Worm (Caenorhabditis elegans): ENCODE measurements around the gene ZK1236.1.

Gene ZK1236.1

ce11 chrIII:8400478-8400877 is 28.6 kb upstream of the ZK1236.1 start:
- TF ChIP-seq aly-1 (tag; optimal IDR thresholded peaks at IDR 0.05), result no peak
- no peak for TF ChIP-seq hmbx-1 (tag; optimal IDR thresholded peaks at IDR 0.05)
- no peak for TF ChIP-seq ama-1 (optimal IDR thresholded peaks at IDR 0.05)
- TF ChIP-seq tra-4 (tag; optimal IDR thresholded peaks at IDR 0.05), result no peak
- TF ChIP-seq tbx-11 (GFP tag; IDR thresholded peaks at IDR 0.05), result no peak
- no peak for TF ChIP-seq tbx-37 (GFP tag; conservative IDR thresholded peaks at IDR 0.05)
- TF ChIP-seq ceh-36 (tag; optimal IDR thresholded peaks at IDR 0.05), result no peak
- no peak for TF ChIP-seq sea-1 (GFP tag; conservative IDR thresholded peaks at IDR 0.05)
- TF ChIP-seq flt-1 (GFP tag; IDR thresholded peaks at IDR 0.05), result no peak
- TF ChIP-seq F13C5.2 (tag; optimal IDR thresholded peaks at IDR 0.05), result no peak
- no peak for TF ChIP-seq B0310.2 (tag; optimal IDR thresholded peaks at IDR 0.05)
- no peak for TF ChIP-seq hnd-1 (tag; optimal IDR thresholded peaks at IDR 0.05)
- no peak for TF ChIP-seq ets-7 (tag; optimal IDR thresholded peaks at IDR 0.05)
- no peak for TF ChIP-seq hmg-4 (GFP tag; optimal IDR thresholded peaks at IDR 0.05)
- no peak for TF ChIP-seq ceh-13 (GFP tag; optimal IDR thresholded peaks at IDR 0.05)
- no peak for TF ChIP-seq pes-1 (GFP tag; IDR thresholded peaks at IDR 0.05)
- TF ChIP-seq scrt-1 (GFP tag; IDR thresholded peaks at IDR 0.05), result no peak

- TF ChIP-seq scrt-1 (GFP tag; IDR thresholded peaks at IDR 0.05) (no peak), flt-1 (GFP tag; IDR thresholded peaks at IDR 0.05) (no peak), tra-4 (tag; optimal IDR thresholded peaks at IDR 0.05) (no peak), F13C5.2 (tag; optimal IDR thresholded peaks at IDR 0.05) (no peak), ets-7 (tag; optimal IDR thresholded peaks at IDR 0.05) (no peak), ceh-36 (tag; optimal IDR thresholded peaks at IDR 0.05) (no peak), ceh-13 (GFP tag; optimal IDR thresholded peaks at IDR 0.05) (no peak), hmbx-1 (tag; optimal IDR thresholded peaks at IDR 0.05) (no peak), aly-1 (tag; optimal IDR thresholded peaks at IDR 0.05) (no peak), sea-1 (GFP tag; conservative IDR thresholded peaks at IDR 0.05) (no peak)
Measured at ce11 chrIII:8401887-8402286, 27.2 kb upstream of the ZK1236.1 start, which contains the start of gene lap-1. Gene lap-1, minus strand, starts transcription at chrIII:8401928.

- no peak for TF ChIP-seq ets-7 (tag; optimal IDR thresholded peaks at IDR 0.05)
- no peak for TF ChIP-seq aly-1 (tag; optimal IDR thresholded peaks at IDR 0.05)
- TF ChIP-seq hmg-4 (GFP tag; optimal IDR thresholded peaks at IDR 0.05), result no peak
- TF ChIP-seq F13C5.2 (tag; optimal IDR thresholded peaks at IDR 0.05), result no peak
- TF ChIP-seq ceh-36 (tag; optimal IDR thresholded peaks at IDR 0.05), result no peak
- no peak for TF ChIP-seq flt-1 (GFP tag; IDR thresholded peaks at IDR 0.05)
- no peak for TF ChIP-seq ceh-13 (GFP tag; optimal IDR thresholded peaks at IDR 0.05)
- TF ChIP-seq sea-1 (GFP tag; conservative IDR thresholded peaks at IDR 0.05), result no peak
- no peak for TF ChIP-seq tra-4 (tag; optimal IDR thresholded peaks at IDR 0.05)
- TF ChIP-seq tbx-37 (GFP tag; conservative IDR thresholded peaks at IDR 0.05), result no peak
- no peak for TF ChIP-seq tbx-11 (GFP tag; IDR thresholded peaks at IDR 0.05)
Measured at ce11 chrIII:8402633-8403032, 26.5 kb upstream of the ZK1236.1 start.

- TF ChIP-seq flt-1 (GFP tag; IDR thresholded peaks at IDR 0.05) (no peak), hmg-4 (GFP tag; optimal IDR thresholded peaks at IDR 0.05) (no peak), sea-1 (GFP tag; conservative IDR thresholded peaks at IDR 0.05) (no peak)
Measured at ce11 chrIII:8403507-8403906, 25.6 kb upstream of the ZK1236.1 start, which contains the start of gene cutc-1. Gene cutc-1, minus strand, starts transcription at chrIII:8403607.

- TF ChIP-seq hmg-4 (GFP tag; optimal IDR thresholded peaks at IDR 0.05), result no peak
- TF ChIP-seq flt-1 (GFP tag; IDR thresholded peaks at IDR 0.05), result no peak
- no peak for TF ChIP-seq ama-1 (optimal IDR thresholded peaks at IDR 0.05)
- no peak for TF ChIP-seq aly-1 (tag; optimal IDR thresholded peaks at IDR 0.05)
- TF ChIP-seq pes-1 (GFP tag; IDR thresholded peaks at IDR 0.05), result no peak
Measured at ce11 chrIII:8405449-8405962, 23.6 kb upstream of the ZK1236.1 start, which contains the start of the genes ubxn-4 and cyy-1. Gene ubxn-4, minus strand, starts transcription at chrIII:8405562. Gene cyy-1, plus strand, starts transcription at chrIII:8405874.

- no peak for TF ChIP-seq B0310.2 (tag; optimal IDR thresholded peaks at IDR 0.05)
- TF ChIP-seq sea-1 (GFP tag; conservative IDR thresholded peaks at IDR 0.05), result no peak
- TF ChIP-seq hnd-1 (tag; optimal IDR thresholded peaks at IDR 0.05), result no peak
- no peak for TF ChIP-seq tra-4 (tag; optimal IDR thresholded peaks at IDR 0.05)
- no peak for TF ChIP-seq flt-1 (GFP tag; IDR thresholded peaks at IDR 0.05)
- no peak for TF ChIP-seq aly-1 (tag; optimal IDR thresholded peaks at IDR 0.05)
- no peak for TF ChIP-seq hmg-4 (GFP tag; optimal IDR thresholded peaks at IDR 0.05)
- no peak for TF ChIP-seq F13C5.2 (tag; optimal IDR thresholded peaks at IDR 0.05)
- no peak for TF ChIP-seq ets-7 (tag; optimal IDR thresholded peaks at IDR 0.05)
- TF ChIP-seq tbx-11 (GFP tag; IDR thresholded peaks at IDR 0.05), result no peak
- no peak for TF ChIP-seq scrt-1 (GFP tag; IDR thresholded peaks at IDR 0.05)
- no peak for TF ChIP-seq pes-1 (GFP tag; IDR thresholded peaks at IDR 0.05)
- TF ChIP-seq ceh-13 (GFP tag; optimal IDR thresholded peaks at IDR 0.05), result no peak
- no peak for TF ChIP-seq tbx-37 (GFP tag; conservative IDR thresholded peaks at IDR 0.05)
- no peak for TF ChIP-seq ceh-36 (tag; optimal IDR thresholded peaks at IDR 0.05)
- no peak for TF ChIP-seq hmbx-1 (tag; optimal IDR thresholded peaks at IDR 0.05)
- TF ChIP-seq ama-1 (optimal IDR thresholded peaks at IDR 0.05), result no peak
Measured at ce11 chrIII:8409166-8409565, 19.9 kb upstream of the ZK1236.1 start, which contains the start of gene ZK353.9. Gene ZK353.9, plus strand, starts transcription at chrIII:8409496.

- no peak for TF ChIP-seq F13C5.2 (tag; optimal IDR thresholded peaks at IDR 0.05)
Measured at ce11 chrIII:8410747-8411146, 18.4 kb upstream of the ZK1236.1 start.

ce11 chrIII:8411976-8412375 is 17.1 kb upstream of the ZK1236.1 start:
- TF ChIP-seq ets-7 (tag; optimal IDR thresholded peaks at IDR 0.05) (no peak), aly-1 (tag; optimal IDR thresholded peaks at IDR 0.05) (no peak), tbx-11 (GFP tag; IDR thresholded peaks at IDR 0.05) (no peak), pes-1 (GFP tag; IDR thresholded peaks at IDR 0.05) (0 out of 2 replicates have a peak, but pooled peaks have one; percentile 43), F13C5.2 (tag; optimal IDR thresholded peaks at IDR 0.05) (peak; percentile 13), hmg-4 (GFP tag; optimal IDR thresholded peaks at IDR 0.05) (peak; percentile 45)

Measured in whole organism, early embryonic.